Fruit fly (Drosophila melanogaster) whole organism, pupa: ENCODE data around the gene CG15219.

Experiments used
- CG14655 ChIP-seq: fragments of 200-800 bp; sonication (Bioruptor generic); optimal IDR thresholded peaks from 3 replicates; lab custom pipeline; 2017; ENCODE audit warnings: mild to moderate bottlenecking, missing biosample characterization, missing genetic modification reagents, missing genetic modification characterization
- CG17806 ChIP-seq: fragments of 200-800 bp; sonication (Bioruptor generic); optimal IDR thresholded peaks from 2 replicates; lab custom pipeline; 2018; ENCODE audit warnings: missing biosample characterization, mild to moderate bottlenecking, missing genetic modification characterization, moderate library complexity
- CG32121 ChIP-seq: fragments of 200-800 bp; sonication (Bioruptor generic); IDR thresholded peaks from 2 replicates; pipeline ENCODE4 v1.3.6; 2022; ENCODE audit warnings: missing biosample characterization, missing genetic modification characterization
- CG34367 ChIP-seq: fragments of 200-800 bp; sonication (Bioruptor generic); optimal IDR thresholded peaks from 2 replicates; lab custom pipeline; 2018; ENCODE audit warnings: missing biosample characterization, mild to moderate bottlenecking, missing genetic modification characterization
- CG8159 ChIP-seq: fragments of 200-800 bp; sonication (Bioruptor generic); optimal IDR thresholded peaks from 3 replicates; lab custom pipeline; 2018; ENCODE audit warnings: missing biosample characterization, mild to moderate bottlenecking, missing genetic modification characterization, moderate library complexity
- CG9948 ChIP-seq: fragments of 200-800 bp; sonication (Bioruptor generic); optimal IDR thresholded peaks from 2 replicates; lab custom pipeline; 2018; ENCODE audit warnings: missing biosample characterization, mild to moderate bottlenecking, missing genetic modification characterization, moderate library complexity
- D1 ChIP-seq: fragments of 200-800 bp; sonication (Bioruptor generic); optimal IDR thresholded peaks from 2 replicates; lab custom pipeline; 2018; ENCODE audit warnings: missing biosample characterization, mild to moderate bottlenecking, missing genetic modification characterization, moderate library complexity
- Ets98B ChIP-seq: fragments of 200-800 bp; sonication (Bioruptor generic); IDR thresholded peaks from 2 replicates; pipeline ENCODE4 v1.3.6; 2022; ENCODE audit warnings: missing biosample characterization, missing genetic modification characterization
- Pif1A ChIP-seq: fragments of 200-800 bp; sonication (Bioruptor generic); optimal IDR thresholded peaks from 3 replicates; lab custom pipeline; 2016; ENCODE audit warnings: missing biosample characterization, missing genetic modification characterization
- Snoo ChIP-seq: fragments of 200-800 bp; sonication (Bioruptor generic); optimal IDR thresholded peaks from 3 replicates; lab custom pipeline; 2017; ENCODE audit warnings: missing biosample characterization, mild to moderate bottlenecking, missing genetic modification characterization, inconsistent platforms
- fd96Ca ChIP-seq: fragments of 200-800 bp; sonication (Bioruptor generic); IDR thresholded peaks from 3 replicates; pipeline ENCODE4 v1.3.6; 2022; ENCODE audit warnings: missing biosample characterization, missing genetic modification characterization

dm6 chr2L:22132984-22133383 is 27.7 kb upstream of the CG15219 start:
- TF ChIP-seq Snoo (tag; lab: Kevin White, UChicago) (no peak), CG8159 (tag; lab: Kevin White, UChicago) (no peak), CG32121 (no peak), Pif1A (GFP tag; lab: Kevin White, UChicago) (no peak), CG14655 (GFP tag; lab: Kevin White, UChicago) (no peak), CG34367 (tag; lab: Kevin White, UChicago) (no peak), Ets98B (GFP tag; lab: Robert Waterston, UW) (no peak), CG17806 (no peak), CG9948 (tag; lab: Kevin White, UChicago) (no peak), fd96Ca (GFP tag; lab: Robert Waterston, UW) (no peak), D1 (tag; lab: Kevin White, UChicago) (no peak)
